Fruit fly (Drosophila melanogaster) whole organism, embryonic: ENCODE data around the gene gkt.
A peak's percentile ranks its signal among the peaks of the same experiment; 100 is the strongest.

Experiments
- B-H2 ChIP-seq: fragments of 200-800 bp; sonication (Bioruptor generic); optimal IDR thresholded peaks from 2 replicates; lab custom pipeline; 2018; ENCODE audit warnings: missing biosample characterization, mild to moderate bottlenecking, missing genetic modification characterization
- CG10431 ChIP-seq: fragments of 200-800 bp; sonication (Bioruptor generic); optimal IDR thresholded peaks from 3 replicates; lab custom pipeline; 2018; ENCODE audit warnings: missing biosample characterization, mild to moderate bottlenecking, missing genetic modification characterization
- CG12942 ChIP-seq: fragments of 200-800 bp; sonication (Bioruptor generic); optimal IDR thresholded peaks from 3 replicates; lab custom pipeline; 2016; ENCODE audit warnings: missing biosample characterization, missing genetic modification characterization
- CG13296 ChIP-seq: fragments of 200-800 bp; sonication (Bioruptor generic); optimal IDR thresholded peaks from 3 replicates; lab custom pipeline; 2018; ENCODE audit warnings: missing biosample characterization, mild to moderate bottlenecking, missing genetic modification characterization
- CG13775 ChIP-seq: fragments of 200-800 bp; sonication (Bioruptor generic); optimal IDR thresholded peaks from 3 replicates; lab custom pipeline; 2017; ENCODE audit warnings: missing biosample characterization, mild to moderate bottlenecking, missing genetic modification characterization
- CG14441 ChIP-seq: fragments of 200-800 bp; sonication (Bioruptor generic); IDR thresholded peaks from 2 replicates; pipeline ENCODE4 v1.3.6; 2022; ENCODE audit warnings: missing biosample characterization, missing genetic modification characterization
- CG15601 ChIP-seq: fragments of 200-800 bp; sonication (Bioruptor generic); optimal IDR thresholded peaks from 3 replicates; lab custom pipeline; 2019; ENCODE audit warnings: missing biosample characterization, mild to moderate bottlenecking, missing genetic modification characterization, moderate library complexity
- CG16815 ChIP-seq: fragments of 200-800 bp; sonication (Bioruptor generic); optimal IDR thresholded peaks from 3 replicates; lab custom pipeline; 2017; ENCODE audit warnings: missing biosample characterization, mild to moderate bottlenecking, missing genetic modification characterization
- CG17568 ChIP-seq: fragments of 200-800 bp; sonication (Bioruptor generic); optimal IDR thresholded peaks from 2 replicates; lab custom pipeline; 2018; ENCODE audit warnings: missing biosample characterization, mild to moderate bottlenecking, missing genetic modification characterization, moderate library complexity
- CG1832 ChIP-seq: fragments of 200-800 bp; sonication (Bioruptor generic); optimal IDR thresholded peaks from 2 replicates; lab custom pipeline; 2017; ENCODE audit warnings: missing biosample characterization, mild to moderate bottlenecking, missing genetic modification characterization, inconsistent platforms
- CG30403 ChIP-seq: fragments of 200-800 bp; sonication (Bioruptor generic); optimal IDR thresholded peaks from 3 replicates; lab custom pipeline; 2016; ENCODE audit warnings: missing biosample characterization, missing genetic modification characterization
- CG4820 ChIP-seq: fragments of 200-800 bp; sonication (Bioruptor generic); optimal IDR thresholded peaks from 3 replicates; lab custom pipeline; 2016; ENCODE audit warnings: missing biosample characterization, missing genetic modification characterization
- CG6272 ChIP-seq: fragments of 200-800 bp; sonication (Bioruptor generic); IDR thresholded peaks from 2 replicates; pipeline ENCODE4 v1.3.6; 2022; ENCODE audit warnings: missing biosample characterization, missing genetic modification characterization
- CG6683 ChIP-seq: fragments of 200-800 bp; sonication (Bioruptor generic); optimal IDR thresholded peaks from 2 replicates; lab custom pipeline; 2017; ENCODE audit warnings: missing biosample characterization, mild to moderate bottlenecking, missing genetic modification characterization, missing genetic modification reagents
- CG6791 ChIP-seq: fragments of 200-800 bp; sonication (Bioruptor generic); IDR thresholded peaks from 3 replicates; pipeline ENCODE4 v1.3.6; 2022; ENCODE audit warnings: missing biosample characterization, missing genetic modification characterization; ENCODE audit not compliant: partially characterized antibody
- CG6813 ChIP-seq: fragments of 200-800 bp; sonication (Bioruptor generic); optimal IDR thresholded peaks from 2 replicates; lab custom pipeline; 2017; ENCODE audit warnings: missing biosample characterization, missing genetic modification characterization, mild to moderate bottlenecking, moderate library complexity, missing genetic modification reagents
- CG8359 ChIP-seq: fragments of 200-800 bp; sonication (Bioruptor generic); optimal IDR thresholded peaks from 2 replicates; lab custom pipeline; 2017; ENCODE audit warnings: missing biosample characterization, mild to moderate bottlenecking, missing genetic modification characterization, borderline replicate concordance
- CG8924 ChIP-seq: fragments of 200-800 bp; optimal IDR thresholded peaks from 3 replicates; lab custom pipeline; 2019; ENCODE audit warnings: missing biosample characterization, mild to moderate bottlenecking, missing genetic modification characterization, moderate library complexity
- CG9817 ChIP-seq: fragments of 200-800 bp; sonication (Bioruptor generic); optimal IDR thresholded peaks from 2 replicates; lab custom pipeline; 2018; ENCODE audit warnings: missing biosample characterization, mild to moderate bottlenecking, missing genetic modification characterization, moderate library complexity
- CG9876 ChIP-seq: fragments of 200-800 bp; sonication (Bioruptor generic); optimal IDR thresholded peaks from 2 replicates; lab custom pipeline; 2016; ENCODE audit warnings: missing biosample characterization, missing genetic modification characterization
- D19A ChIP-seq: fragments of 200-800 bp; optimal IDR thresholded peaks from 3 replicates; lab custom pipeline; 2019; ENCODE audit warnings: missing biosample characterization, mild to moderate bottlenecking, missing genetic modification characterization, moderate library complexity
- Doc3 ChIP-seq: fragments of 200-800 bp; sonication (Bioruptor generic); IDR thresholded peaks from 3 replicates; pipeline ENCODE4 v1.3.6; 2022; ENCODE audit warnings: missing biosample characterization, missing genetic modification characterization; ENCODE audit not compliant: partially characterized antibody
- E2f1 ChIP-seq: fragments of 200-800 bp; sonication (Bioruptor generic); IDR thresholded peaks from 2 replicates; pipeline ENCODE4 v1.3.6; 2022; ENCODE audit warnings: missing biosample characterization, missing genetic modification characterization
- Gug ChIP-seq: fragments of 200-800 bp; sonication (Bioruptor generic); IDR thresholded peaks from 4 replicates; pipeline ENCODE4 v1.3.6; 2022; ENCODE audit warnings: missing biosample characterization, missing genetic modification characterization
- HLHmδ ChIP-seq: fragments of 200-800 bp; sonication (Bioruptor generic); optimal IDR thresholded peaks from 2 replicates; lab custom pipeline; 2018; ENCODE audit warnings: missing biosample characterization, mild to moderate bottlenecking, missing genetic modification characterization, moderate library complexity
- MTF-1 ChIP-seq: fragments of 200-800 bp; sonication (Bioruptor generic); optimal IDR thresholded peaks from 2 replicates; lab custom pipeline; 2018; ENCODE audit warnings: missing biosample characterization, mild to moderate bottlenecking, missing genetic modification characterization, borderline replicate concordance
- Mrtf ChIP-seq: fragments of 200-800 bp; sonication (Bioruptor generic); IDR thresholded peaks from 3 replicates; pipeline ENCODE4 v1.3.6; 2022; ENCODE audit warnings: missing biosample characterization, missing genetic modification characterization
- ato ChIP-seq: fragments of 200-800 bp; sonication (Bioruptor generic); IDR thresholded peaks from 2 replicates; pipeline ENCODE4 v1.3.6; 2022; ENCODE audit warnings: missing biosample characterization, missing genetic modification characterization; ENCODE audit not compliant: partially characterized antibody
- crol ChIP-seq: fragments of 200-800 bp; sonication (Bioruptor generic); IDR thresholded peaks from 2 replicates; pipeline ENCODE4 v1.3.6; 2022; ENCODE audit warnings: missing biosample characterization, missing genetic modification characterization
- dimm ChIP-seq: fragments of 200-800 bp; sonication (Bioruptor generic); IDR thresholded peaks from 2 replicates; pipeline ENCODE4 v1.3.6; 2022; ENCODE audit warnings: missing biosample characterization, missing genetic modification characterization
- fd3F ChIP-seq: fragments of 200-800 bp; sonication (Bioruptor generic); optimal IDR thresholded peaks from 2 replicates; lab custom pipeline; 2018; ENCODE audit warnings: missing biosample characterization, mild to moderate bottlenecking, missing genetic modification characterization, moderate library complexity
- grau ChIP-seq: fragments of 200-800 bp; optimal IDR thresholded peaks from 3 replicates; lab custom pipeline; 2019; ENCODE audit warnings: missing biosample characterization, mild to moderate bottlenecking, missing genetic modification characterization, moderate library complexity
- hkb ChIP-seq, 2 experiments: fragments of 200-800 bp in 1 of 2; fragments of >200 bp in 1 of 2; sonication (Bioruptor generic) in 1 of 2; IDR thresholded peaks in 1 of 2; optimal IDR thresholded peaks in 1 of 2; 2 replicates each; pipeline versions ENCODE4 v1.3.6 to Lab custom; 2017 to 2022; ENCODE audit warnings: missing biosample characterization in 1 of 2, missing genetic modification characterization in 1 of 2
- klu ChIP-seq: fragments of 200-800 bp; sonication (Bioruptor generic); IDR thresholded peaks from 2 replicates; pipeline ENCODE4 v1.3.6; 2022; ENCODE audit warnings: missing biosample characterization, missing genetic modification characterization
- kni ChIP-seq: fragments of 200-800 bp; sonication (Bioruptor generic); optimal IDR thresholded peaks from 3 replicates; lab custom pipeline; 2017; ENCODE audit warnings: mild to moderate bottlenecking, missing biosample characterization, missing genetic modification reagents, missing genetic modification characterization
- nerfin-1 ChIP-seq: fragments of 200-800 bp; sonication (Bioruptor generic); optimal IDR thresholded peaks from 3 replicates; lab custom pipeline; 2019; ENCODE audit warnings: missing biosample characterization, mild to moderate bottlenecking, missing genetic modification characterization, moderate library complexity
- pan ChIP-seq, 4 experiments: fragments of >200 bp in 3 of 4; fragments of 200-800 bp in 1 of 4; sonication (Bioruptor generic) in 1 of 4; optimal IDR thresholded peaks in 3 of 4; IDR thresholded peaks in 1 of 4; 2 replicates each; pipeline versions ENCODE4 v1.3.6 to Lab custom; 2017 to 2022; ENCODE audit warnings: missing biosample characterization in 2 of 4, missing genetic modification characterization in 2 of 4, mixed read lengths in 1 of 4
- peb ChIP-seq: fragments of 200-800 bp; sonication (Bioruptor generic); IDR thresholded peaks from 2 replicates; pipeline ENCODE4 v1.3.6; 2022; ENCODE audit warnings: missing biosample characterization, missing genetic modification characterization
- pho ChIP-seq: fragments of 200-800 bp; sonication (Bioruptor generic); optimal IDR thresholded peaks from 2 replicates; lab custom pipeline; 2016; ENCODE audit warnings: missing biosample characterization, missing genetic modification characterization
- rib ChIP-seq: fragments of 200-800 bp; sonication (Bioruptor generic); IDR thresholded peaks from 2 replicates; pipeline ENCODE4 v1.3.6; 2022; ENCODE audit warnings: missing biosample characterization, missing genetic modification characterization
- sug ChIP-seq: fragments of 200-800 bp; optimal IDR thresholded peaks from 2 replicates; lab custom pipeline; 2019; ENCODE audit warnings: missing biosample characterization, mild to moderate bottlenecking, missing genetic modification characterization, moderate library complexity
- trem ChIP-seq: fragments of 200-800 bp; optimal IDR thresholded peaks from 3 replicates; lab custom pipeline; 2019; ENCODE audit warnings: missing biosample characterization, mild to moderate bottlenecking, missing genetic modification characterization, moderate library complexity
- usp ChIP-seq: fragments of >200 bp; optimal IDR thresholded peaks from 2 replicates; lab custom pipeline; 2017; ENCODE audit warnings: missing biosample characterization, missing genetic modification characterization
- wor ChIP-seq: fragments of 200-800 bp; sonication (Bioruptor generic); IDR thresholded peaks from 2 replicates; pipeline ENCODE4 v1.3.6; 2022; ENCODE audit warnings: missing biosample characterization, missing genetic modification characterization
- zfh1 ChIP-seq: fragments of 200-800 bp; sonication (Bioruptor generic); IDR thresholded peaks from 3 replicates; pipeline ENCODE4 v1.3.6; 2022; ENCODE audit warnings: missing biosample characterization, missing genetic modification characterization
- zfh2 ChIP-seq: fragments of 200-800 bp; sonication (Bioruptor generic); optimal IDR thresholded peaks from 2 replicates; lab custom pipeline; 2016; ENCODE audit warnings: missing biosample characterization, missing genetic modification characterization

Gene gkt

DNA sequence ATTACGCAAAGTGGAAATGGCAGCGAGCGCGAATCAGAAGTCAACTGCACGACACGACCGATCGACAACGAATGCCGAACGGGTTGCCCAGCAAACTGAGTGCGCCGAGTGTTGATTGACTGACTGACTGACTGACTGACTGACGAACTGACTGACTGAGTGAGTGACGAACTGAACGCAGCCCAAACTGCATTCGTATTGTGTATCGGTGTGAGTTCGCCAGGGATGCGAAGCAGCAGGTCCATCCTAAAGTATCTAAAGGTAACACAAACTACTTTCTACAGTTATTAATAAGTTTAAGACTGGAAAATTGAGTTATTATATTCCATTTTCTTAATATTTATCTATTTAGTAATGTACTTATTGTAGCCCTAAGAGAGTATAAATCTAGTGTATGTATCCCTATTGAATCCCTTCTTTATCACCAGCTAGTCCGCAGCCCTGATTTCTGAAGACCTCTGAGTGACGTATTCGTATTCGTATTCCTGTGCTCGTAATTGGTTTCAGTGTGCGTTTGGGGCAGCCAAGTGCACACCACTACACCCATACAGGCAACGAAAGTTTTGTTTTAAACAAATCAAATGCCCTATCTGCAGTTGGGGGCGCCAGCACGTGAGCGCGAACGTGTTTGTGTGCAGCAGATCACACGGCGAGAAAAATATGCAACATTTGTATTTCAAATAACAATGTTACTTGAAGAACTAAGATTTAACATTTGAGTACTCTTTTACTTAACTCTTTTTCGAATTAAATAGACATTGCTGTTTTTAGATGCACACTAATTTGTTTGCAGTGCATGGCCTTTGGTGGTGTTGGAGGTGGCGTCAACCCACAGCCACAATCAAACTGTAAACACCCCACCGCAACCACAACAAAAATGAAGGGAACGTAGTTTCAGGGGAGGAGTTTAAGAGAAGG is 6.8 kb upstream of the gkt start (continued):
- TF ChIP-seq CG6272 (peak; percentile 90), CG6791 (GFP tag; lab: Robert Waterston, UW) (no peak), CG17568 (GFP tag; lab: Kevin White, UChicago) (peak; percentile 72), Mrtf (GFP tag; lab: Robert Waterston, UW) (peak; percentile 94), CG9876 (GFP tag; lab: Kevin White, UChicago) (peak; percentile 95), Gug (peak; percentile 89), CG1832 (GFP tag; lab: Kevin White, UChicago) (no peak), ato (GFP tag; lab: Robert Waterston, UW) (no peak), wor (peak; percentile 96), sug (tag; lab: Kevin White, UChicago) (peak; percentile 87), CG6683 (GFP tag; lab: Kevin White, UChicago) (peak; percentile 80), klu (peak; percentile 85), CG15601 (tag; lab: Kevin White, UChicago) (peak; percentile 95), CG9817 (tag; lab: Kevin White, UChicago) (peak; percentile 89), dimm (GFP tag; lab: Robert Waterston, UW) (peak; percentile 69), fd3F (GFP tag; lab: Kevin White, UChicago) (peak; percentile 59), CG14441 (GFP tag; lab: Robert Waterston, UW) (peak; percentile 91), pan (optimal IDR thresholded peaks at IDR 0.05; lab: Kevin White, UChicago) (no peak), pan (GFP tag; optimal IDR thresholded peaks at IDR 0.05 in 1 of 2, IDR thresholded peaks at IDR 0.05 in 1 of 2) (peak in 1 of 2 experiments; percentile 92), rib (GFP tag; lab: Robert Waterston, UW) (peak; percentile 37; the same call in 1 of the 2 replicates), pho (GFP tag; lab: Kevin White, UChicago) (peak; percentile 71), trem (tag; lab: Kevin White, UChicago) (peak; percentile 91), CG10431 (peak; percentile 89), zfh2 (peak; percentile 37), nerfin-1 (tag; lab: Kevin White, UChicago) (peak; percentile 93), CG13775 (GFP tag; lab: Kevin White, UChicago) (peak; percentile 87), CG30403 (GFP tag; lab: Kevin White, UChicago) (peak; percentile 94), CG8924 (tag; lab: Kevin White, UChicago) (peak; percentile 97), kni (peak; percentile 93), usp (no peak), CG12942 (peak; percentile 90), peb (GFP tag; lab: Robert Waterston, UW) (peak; percentile 94), Doc3 (no peak), CG8359 (peak; percentile 87), MTF-1 (GFP tag; lab: Kevin White, UChicago) (peak; percentile 85), zfh1 (GFP tag; lab: Robert Waterston, UW) (peak; percentile 98), CG4820 (GFP tag; lab: Kevin White, UChicago) (peak; percentile 95), E2f1 (GFP tag; lab: Robert Waterston, UW) (peak; percentile 86), CG6813 (GFP tag; lab: Kevin White, UChicago) (peak; percentile 90), CG16815 (peak; percentile 86), B-H2 (GFP tag; lab: Kevin White, UChicago) (peak; percentile 36), HLHmδ (GFP tag; lab: Kevin White, UChicago) (peak; percentile 42), grau (tag; lab: Kevin White, UChicago) (peak; percentile 90), crol (GFP tag; lab: Robert Waterston, UW) (peak; percentile 55; the same call in 1 of the 2 replicates), D19A (tag; lab: Kevin White, UChicago) (peak; percentile 92), hkb (optimal IDR thresholded peaks at IDR 0.05; lab: Kevin White, UChicago) (no peak), hkb (GFP tag; IDR thresholded peaks at IDR 0.05; lab: Robert Waterston, UW) (peak; percentile 96), CG13296 (GFP tag; lab: Kevin White, UChicago) (peak; percentile 78)
